Fruit fly (Drosophila melanogaster) whole organism, adult: Measurements from ENCODE around the gene CG13251.

Source experiments
- CG11617 ChIP-seq: fragments of 200-800 bp; sonication (Bioruptor generic); optimal IDR thresholded peaks from 2 replicates; lab custom pipeline; 2017; ENCODE audit warnings: mild to moderate bottlenecking, missing biosample characterization, missing genetic modification reagents, missing genetic modification characterization
- CG12768 ChIP-seq: fragments of 200-800 bp; sonication (Bioruptor generic); optimal IDR thresholded peaks from 2 replicates; lab custom pipeline; 2017; ENCODE audit warnings: missing biosample characterization, missing genetic modification characterization, mild to moderate bottlenecking, moderate library complexity, missing genetic modification reagents
- CG14711 ChIP-seq: fragments of 200-800 bp; sonication (Bioruptor generic); optimal IDR thresholded peaks from 2 replicates; lab custom pipeline; 2018; ENCODE audit warnings: missing biosample characterization, mild to moderate bottlenecking, missing genetic modification characterization, moderate library complexity
- CG1620 ChIP-seq: fragments of 200-800 bp; sonication (Bioruptor generic); optimal IDR thresholded peaks from 2 replicates; lab custom pipeline; 2016; ENCODE audit warnings: missing biosample characterization, missing genetic modification characterization
- CG33017 ChIP-seq: fragments of 200-800 bp; sonication (Bioruptor generic); optimal IDR thresholded peaks from 2 replicates; lab custom pipeline; 2018; ENCODE audit warnings: missing biosample characterization, mild to moderate bottlenecking, missing genetic modification characterization, moderate library complexity
- CG5204 ChIP-seq: fragments of 200-800 bp; sonication (Bioruptor generic); optimal IDR thresholded peaks from 2 replicates; lab custom pipeline; 2016; ENCODE audit warnings: missing biosample characterization, missing genetic modification characterization
- CG7045 ChIP-seq: fragments of 200-800 bp; sonication (Bioruptor generic); optimal IDR thresholded peaks from 2 replicates; lab custom pipeline; 2017; ENCODE audit warnings: missing biosample characterization, mild to moderate bottlenecking, missing genetic modification characterization
- CG7101 ChIP-seq: fragments of 200-800 bp; sonication (Bioruptor generic); optimal IDR thresholded peaks from 2 replicates; lab custom pipeline; 2018; ENCODE audit warnings: missing biosample characterization, mild to moderate bottlenecking, missing genetic modification characterization, moderate library complexity
- Clk ChIP-seq: fragments of 200-800 bp; sonication (Bioruptor generic); optimal IDR thresholded peaks from 2 replicates; lab custom pipeline; 2017; ENCODE audit warnings: missing biosample characterization, missing genetic modification characterization
- Crg-1 ChIP-seq: fragments of 200-800 bp; sonication (Bioruptor generic); optimal IDR thresholded peaks from 2 replicates; lab custom pipeline; 2016; ENCODE audit warnings: missing biosample characterization, missing genetic modification characterization
- Hr96 ChIP-seq: fragments of 200-800 bp; sonication (Bioruptor generic); optimal IDR thresholded peaks from 2 replicates; lab custom pipeline; 2016; ENCODE audit warnings: missing biosample characterization, missing genetic modification characterization
- Mnt ChIP-seq: fragments of 200-800 bp; sonication (Bioruptor generic); optimal IDR thresholded peaks from 2 replicates; lab custom pipeline; 2016; ENCODE audit warnings: missing biosample characterization, mild to moderate bottlenecking, missing genetic modification characterization
- bab1 ChIP-seq: fragments of 200-800 bp; sonication (Bioruptor generic); optimal IDR thresholded peaks from 3 replicates; lab custom pipeline; 2019; ENCODE audit warnings: missing biosample characterization, mild to moderate bottlenecking, missing genetic modification characterization, moderate library complexity
- cic ChIP-seq: fragments of 200-800 bp; sonication (Bioruptor generic); optimal IDR thresholded peaks from 2 replicates; lab custom pipeline; 2017; ENCODE audit warnings: missing biosample characterization, mild to moderate bottlenecking, missing genetic modification characterization, moderate library complexity
- cnc ChIP-seq, 2 experiments: fragments of >200 bp; optimal IDR thresholded peaks; 2 replicates each; lab custom pipeline; 2017
- kay ChIP-seq: fragments of 200-800 bp; sonication (Bioruptor generic); peaks from one replicate; lab custom pipeline; 2016; ENCODE audit warnings: missing biosample characterization, missing genetic modification characterization, borderline replicate concordance
- ovo ChIP-seq: fragments of 200-800 bp; sonication (Bioruptor generic); optimal IDR thresholded peaks from 2 replicates; lab custom pipeline; 2016; ENCODE audit warnings: missing biosample characterization, missing genetic modification characterization
- pad ChIP-seq: fragments of 200-800 bp; sonication (Bioruptor generic); optimal IDR thresholded peaks from 3 replicates; lab custom pipeline; 2017; ENCODE audit warnings: missing biosample characterization, missing genetic modification characterization, mild to moderate bottlenecking, moderate library complexity, missing genetic modification reagents
- tj ChIP-seq: fragments of 200-800 bp; sonication (Bioruptor generic); optimal IDR thresholded peaks from 3 replicates; lab custom pipeline; 2017; ENCODE audit warnings: missing biosample characterization, mild to moderate bottlenecking, missing genetic modification characterization, moderate library complexity
- toe ChIP-seq: fragments of 200-800 bp; sonication (Bioruptor generic); optimal IDR thresholded peaks from 2 replicates; lab custom pipeline; 2016; ENCODE audit warnings: missing biosample characterization, missing genetic modification characterization

The CG13251 gene

dm6 chr3L:20644637-20645036 is 7.6 kb downstream of the CG13251 start:
- no peak for TF ChIP-seq Clk (GFP tag; lab: Kevin White, UChicago)
- TF ChIP-seq ovo (GFP tag; lab: Kevin White, UChicago), result no peak
- no peak for TF ChIP-seq cnc (optimal IDR thresholded peaks at IDR 0.05; lab: Kevin White, UChicago)
- no peak for TF ChIP-seq CG5204 (GFP tag; lab: Kevin White, UChicago)
- no peak for TF ChIP-seq kay
- no peak for TF ChIP-seq CG7045 (GFP tag; lab: Kevin White, UChicago)
- no peak for TF ChIP-seq CG7101 (tag; lab: Kevin White, UChicago)
- TF ChIP-seq CG33017, result no peak
- TF ChIP-seq Hr96 (GFP tag; lab: Kevin White, UChicago), result no peak
- TF ChIP-seq CG1620 (GFP tag; lab: Kevin White, UChicago), result no peak
- TF ChIP-seq pad, result no peak
- TF ChIP-seq Crg-1 (GFP tag; lab: Kevin White, UChicago), result no peak
- no peak for TF ChIP-seq CG12768 (GFP tag; lab: Kevin White, UChicago)
- TF ChIP-seq CG11617 (GFP tag; lab: Kevin White, UChicago), result no peak
- no peak for TF ChIP-seq toe (GFP tag; lab: Kevin White, UChicago)
- no peak for TF ChIP-seq tj (GFP tag; lab: Kevin White, UChicago)
- TF ChIP-seq cic (GFP tag; lab: Kevin White, UChicago), result no peak
- no peak for TF ChIP-seq bab1 (GFP tag; lab: Kevin White, UChicago)

DNA sequence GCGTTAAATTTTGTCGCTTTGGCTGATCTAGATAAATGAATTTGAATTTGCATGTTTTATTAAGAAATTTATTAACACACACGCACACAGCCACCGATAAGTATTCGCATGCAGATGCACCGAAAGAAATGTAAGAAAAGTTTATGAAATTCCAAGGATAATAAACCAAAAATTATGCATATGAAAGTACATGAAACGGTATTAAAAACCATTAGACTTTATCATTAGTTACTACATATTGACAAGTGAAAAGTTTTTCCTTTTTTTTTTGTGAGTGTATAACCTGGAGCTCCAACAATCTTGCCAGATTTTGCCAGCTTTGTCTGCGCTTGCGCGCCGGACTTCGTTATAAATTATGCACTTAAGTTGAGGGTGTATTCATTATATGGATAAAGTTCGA is 12.0 kb downstream of the CG13251 start:
- TF ChIP-seq Hr96 (GFP tag; lab: Kevin White, UChicago), result no peak
- no peak for TF ChIP-seq CG7101 (tag; lab: Kevin White, UChicago)
- TF ChIP-seq Mnt (GFP tag; lab: Kevin White, UChicago), result no peak
- no peak for TF ChIP-seq CG1620 (GFP tag; lab: Kevin White, UChicago)
- TF ChIP-seq CG33017, result no peak
- TF ChIP-seq kay, result no peak
- no peak for TF ChIP-seq cnc (optimal IDR thresholded peaks at IDR 0.05; lab: Kevin White, UChicago)

- TF ChIP-seq toe (GFP tag; lab: Kevin White, UChicago), result no peak
- TF ChIP-seq Mnt (GFP tag; lab: Kevin White, UChicago), result no peak
- no peak for TF ChIP-seq cnc (optimal IDR thresholded peaks at IDR 0.05; lab: Kevin White, UChicago)
- no peak for TF ChIP-seq Hr96 (GFP tag; lab: Kevin White, UChicago)
- no peak for TF ChIP-seq cic (GFP tag; lab: Kevin White, UChicago)
- no peak for TF ChIP-seq kay
Measured at dm6 chr3L:20657116-20657515, 20.1 kb downstream of the CG13251 start.

dm6 chr3L:20661178-20661577 is 24.2 kb downstream of the CG13251 start:
- TF ChIP-seq CG12768 (GFP tag; lab: Kevin White, UChicago) (no peak), CG11617 (GFP tag; lab: Kevin White, UChicago) (no peak), Clk (GFP tag; lab: Kevin White, UChicago) (no peak), CG5204 (GFP tag; lab: Kevin White, UChicago) (no peak), tj (GFP tag; lab: Kevin White, UChicago) (no peak), Mnt (GFP tag; lab: Kevin White, UChicago) (no peak), kay (no peak), CG7045 (GFP tag; lab: Kevin White, UChicago) (no peak), CG33017 (no peak), CG7101 (tag; lab: Kevin White, UChicago) (no peak), Hr96 (GFP tag; lab: Kevin White, UChicago) (no peak), Crg-1 (GFP tag; lab: Kevin White, UChicago) (no peak), bab1 (GFP tag; lab: Kevin White, UChicago) (no peak), cnc (optimal IDR thresholded peaks at IDR 0.05; lab: Kevin White, UChicago) (no peak), pad (no peak), cic (GFP tag; lab: Kevin White, UChicago) (no peak), toe (GFP tag; lab: Kevin White, UChicago) (no peak), ovo (GFP tag; lab: Kevin White, UChicago) (no peak), CG14711 (tag; lab: Kevin White, UChicago) (no peak), CG1620 (GFP tag; lab: Kevin White, UChicago) (no peak)

dm6 chr3L:20661905-20662508 is 25.0 kb downstream of the CG13251 start:
- TF ChIP-seq CG12768 (GFP tag; lab: Kevin White, UChicago), result no peak
- TF ChIP-seq Crg-1 (GFP tag; lab: Kevin White, UChicago), result no peak
- no peak for TF ChIP-seq CG11617 (GFP tag; lab: Kevin White, UChicago)
- TF ChIP-seq Mnt (GFP tag; lab: Kevin White, UChicago), result no peak
- no peak for TF ChIP-seq CG14711 (tag; lab: Kevin White, UChicago)
- TF ChIP-seq pad, result no peak
- TF ChIP-seq CG5204 (GFP tag; lab: Kevin White, UChicago), result no peak
- no peak for TF ChIP-seq Hr96 (GFP tag; lab: Kevin White, UChicago)

- TF ChIP-seq Clk (GFP tag; lab: Kevin White, UChicago), result no peak
- TF ChIP-seq CG33017, result no peak
- no peak for TF ChIP-seq bab1 (GFP tag; lab: Kevin White, UChicago)
- TF ChIP-seq pad, result no peak
- no peak for TF ChIP-seq CG5204 (GFP tag; lab: Kevin White, UChicago)
- TF ChIP-seq ovo (GFP tag; lab: Kevin White, UChicago), result no peak
- no peak for TF ChIP-seq cnc (optimal IDR thresholded peaks at IDR 0.05; lab: Kevin White, UChicago)
- no peak for TF ChIP-seq Hr96 (GFP tag; lab: Kevin White, UChicago)
- no peak for TF ChIP-seq tj (GFP tag; lab: Kevin White, UChicago)
- no peak for TF ChIP-seq CG1620 (GFP tag; lab: Kevin White, UChicago)
- TF ChIP-seq CG7101 (tag; lab: Kevin White, UChicago), result no peak
- TF ChIP-seq Mnt (GFP tag; lab: Kevin White, UChicago), result no peak
- no peak for TF ChIP-seq CG7045 (GFP tag; lab: Kevin White, UChicago)
- no peak for TF ChIP-seq Crg-1 (GFP tag; lab: Kevin White, UChicago)
- TF ChIP-seq CG12768 (GFP tag; lab: Kevin White, UChicago), result no peak
- TF ChIP-seq cic (GFP tag; lab: Kevin White, UChicago), result no peak
- no peak for TF ChIP-seq CG11617 (GFP tag; lab: Kevin White, UChicago)
- no peak for TF ChIP-seq toe (GFP tag; lab: Kevin White, UChicago)
Measured at dm6 chr3L:20663967-20664366, 27.0 kb downstream of the CG13251 start.
